Worm (Caenorhabditis elegans): ENCODE results near the gene nhr-231.

DNA sequence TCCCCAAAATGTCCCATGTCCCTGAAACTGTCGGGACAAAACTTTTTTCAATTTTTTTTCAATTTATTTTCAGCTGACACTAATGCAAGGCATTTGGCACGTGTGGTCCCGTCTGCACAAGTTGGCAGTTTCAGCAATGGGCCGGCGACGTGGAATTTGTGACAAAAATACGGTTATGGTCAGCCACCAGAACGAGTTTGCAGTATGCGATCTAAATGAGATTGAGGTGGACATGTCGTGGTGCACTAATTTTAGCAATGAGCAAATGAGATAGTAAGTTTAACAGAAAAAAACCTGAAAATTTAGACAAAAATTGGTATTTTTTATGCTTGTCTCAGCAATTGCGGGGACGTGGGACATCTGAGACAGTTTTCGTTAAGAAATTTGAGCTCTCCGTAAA is 51.7 kb downstream of the nhr-231 start:
- TF ChIP-seq elt-3 (tag; optimal IDR thresholded peaks at IDR 0.05) (no peak), unc-62 (GFP tag; optimal IDR thresholded peaks at IDR 0.05) (no peak), egl-27 (tag; optimal IDR thresholded peaks at IDR 0.05) (no peak), nhr-237 (tag; optimal IDR thresholded peaks at IDR 0.05) (no peak), ceh-82 (tag; optimal IDR thresholded peaks at IDR 0.05) (no peak), mdl-1 (tag; optimal IDR thresholded peaks at IDR 0.05) (no peak), nhr-67 (tag; optimal IDR thresholded peaks at IDR 0.05) (no peak)
